Fruit fly (Drosophila melanogaster): Measurements from ENCODE around the gene Past1.

DNA sequence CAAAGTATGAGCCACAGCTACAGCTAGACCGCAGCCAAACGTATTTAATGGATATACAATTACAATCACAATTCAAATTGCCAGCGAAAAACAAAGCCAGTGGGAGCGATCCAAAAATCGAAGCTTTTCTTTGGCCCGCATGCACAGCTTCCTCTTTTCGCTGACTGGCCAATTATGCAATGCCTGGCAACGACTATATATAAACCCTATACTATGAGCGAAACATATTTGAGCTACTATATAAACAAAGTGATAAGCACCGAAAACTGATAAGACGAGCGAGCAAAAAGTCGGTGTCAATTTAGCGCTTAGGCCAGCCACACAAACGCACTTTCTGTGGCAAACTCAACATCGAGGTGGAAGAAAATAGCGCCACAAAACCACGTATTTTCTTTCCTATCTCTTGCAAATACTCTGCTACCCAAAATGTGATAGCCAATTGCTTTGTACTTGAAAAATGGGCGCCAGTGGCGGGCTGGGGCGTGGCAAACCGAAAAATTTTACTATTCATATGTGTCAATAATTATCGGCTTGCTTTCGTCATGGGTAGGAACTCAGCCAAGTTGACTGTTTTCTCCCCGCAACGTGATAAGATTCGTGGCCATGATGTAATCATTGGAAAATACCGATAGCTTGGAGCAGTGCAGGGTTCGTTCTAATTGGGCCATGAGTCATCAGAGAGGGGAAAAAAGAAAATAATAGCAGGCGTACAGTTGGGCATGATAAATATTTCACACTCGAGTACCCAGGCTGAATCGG is 2.7 kb downstream of the Past1 start:
- TF ChIP-seq ovo (GFP tag; optimal IDR thresholded peaks at IDR 0.05) (no peak), CG12768 (GFP tag; optimal IDR thresholded peaks at IDR 0.05) (no peak), pad (GFP tag; optimal IDR thresholded peaks at IDR 0.05) (no peak), CG33017 (tag; optimal IDR thresholded peaks at IDR 0.05) (no peak), Hr96 (GFP tag; optimal IDR thresholded peaks at IDR 0.05) (no peak), CG7101 (tag; optimal IDR thresholded peaks at IDR 0.05) (no peak), cnc (optimal IDR thresholded peaks at IDR 0.05) (no peak), CG7045 (GFP tag; optimal IDR thresholded peaks at IDR 0.05) (no peak), cic (GFP tag; optimal IDR thresholded peaks at IDR 0.05) (no peak), kay (GFP tag; ENCODE audit: borderline replicate concordance) (no peak)
